Fruit fly (Drosophila melanogaster): ENCODE data around the gene Ubr3.

Ubr3 gene

dm6 chrX:7888386-7889024 is 47.2 kb upstream of the Ubr3 start, which contains the start of gene Acat1 (continued):
- TF ChIP-seq NFAT (GFP tag; IDR thresholded peaks at IDR 0.05) (no peak), CG17361 (GFP tag; IDR thresholded peaks at IDR 0.05) (no peak), pb (GFP tag; optimal IDR thresholded peaks at IDR 0.05) (no peak), Sry-β (GFP tag; optimal IDR thresholded peaks at IDR 0.05) (peak; percentile 49), ewg (GFP tag; optimal IDR thresholded peaks at IDR 0.05) (peak; percentile 17), B-H1 (GFP tag; IDR thresholded peaks at IDR 0.05) (no peak), CG12391 (tag; optimal IDR thresholded peaks at IDR 0.05) (peak; percentile 75), CG13424 (tag; optimal IDR thresholded peaks at IDR 0.05) (peak; percentile 31), NfI (GFP tag; optimal IDR thresholded peaks at IDR 0.05) (peak; percentile 48), luna (GFP tag; optimal IDR thresholded peaks at IDR 0.05) (peak; percentile 39), CG18476 (GFP tag; optimal IDR thresholded peaks at IDR 0.05) (peak; percentile 64), CG2120 (GFP tag; optimal IDR thresholded peaks at IDR 0.05) (peak; percentile 80), CG11085 (GFP tag; IDR thresholded peaks at IDR 0.05) (no peak), B-H2 (GFP tag; optimal IDR thresholded peaks at IDR 0.05) (no peak), CG12071 (GFP tag; optimal IDR thresholded peaks at IDR 0.05) (no peak), Med (GFP tag) (peak; percentile 94), Taf1 (GFP tag; IDR thresholded peaks at IDR 0.05) (no peak), hkb (optimal IDR thresholded peaks at IDR 0.05) (no peak), hkb (GFP tag; IDR thresholded peaks at IDR 0.05) (peak; percentile 80), Ets65A (GFP tag) (peak; percentile 75), schlank (tag; optimal IDR thresholded peaks at IDR 0.05) (no peak), CG4404 (GFP tag; IDR thresholded peaks at IDR 0.05) (no peak), CG12659 (GFP tag; optimal IDR thresholded peaks at IDR 0.05) (peak; percentile 52), Oli (tag; optimal IDR thresholded peaks at IDR 0.05) (peak; percentile 5), CG8359 (GFP tag; optimal IDR thresholded peaks at IDR 0.05; ENCODE audit: borderline replicate concordance) (no peak), peb (GFP tag; IDR thresholded peaks at IDR 0.05) (no peak), CG12155 (GFP tag; optimal IDR thresholded peaks at IDR 0.05) (peak; percentile 65), CG7556 (GFP tag; optimal IDR thresholded peaks at IDR 0.05) (peak; percentile 58), bcd (GFP tag; optimal IDR thresholded peaks at IDR 0.05) (peak; percentile 42), CG6791 (GFP tag; IDR thresholded peaks at IDR 0.05; ENCODE audit: partially characterized antibody) (peak; percentile 61), Dll (GFP tag; IDR thresholded peaks at IDR 0.05; ENCODE audit: partially characterized antibody) (peak; percentile 61; the same call in 3 of the 4 replicates), TFAM (GFP tag; optimal IDR thresholded peaks at IDR 0.05) (no peak), Mes4 (GFP tag; optimal IDR thresholded peaks at IDR 0.05) (no peak), cato (GFP tag; optimal IDR thresholded peaks at IDR 0.05; ENCODE audit: borderline replicate concordance) (peak; percentile 12), CG1602 (GFP tag; optimal IDR thresholded peaks at IDR 0.05) (peak; percentile 44), zfh1 (GFP tag; IDR thresholded peaks at IDR 0.05) (peak; percentile 76), CG11723 (GFP tag; optimal IDR thresholded peaks at IDR 0.05) (no peak), eyg (GFP tag; optimal IDR thresholded peaks at IDR 0.05) (no peak), CG3281 (GFP tag; optimal IDR thresholded peaks at IDR 0.05) (no peak), Nf-YA (GFP tag; IDR thresholded peaks at IDR 0.05) (0 out of 2 replicates have a peak, but pooled peaks have one; percentile 11), slp2 (GFP tag; optimal IDR thresholded peaks at IDR 0.05) (no peak), CG9727 (GFP tag; optimal IDR thresholded peaks at IDR 0.05) (peak; percentile 59), chif (GFP tag; optimal IDR thresholded peaks at IDR 0.05) (peak; percentile 8 to 38), wor (GFP tag; IDR thresholded peaks at IDR 0.05) (no peak), CG3847 (GFP tag; IDR thresholded peaks at IDR 0.05) (peak; percentile 53; the same call in 1 of the 2 replicates), bsh (GFP tag; optimal IDR thresholded peaks at IDR 0.05) (peak in 1 of 2 experiments; percentile 64), Sin3A (optimal IDR thresholded peaks at IDR 0.05) (no peak), CG18764 (GFP tag; optimal IDR thresholded peaks at IDR 0.05) (peak; percentile 15), al (GFP tag; IDR thresholded peaks at IDR 0.05) (peak; percentile 7; the same call in 1 of the 2 replicates), danr (GFP tag; IDR thresholded peaks at IDR 0.05) (no peak), nom (GFP tag; optimal IDR thresholded peaks at IDR 0.05) (peak; percentile 19)

Data from whole organism, embryonic.